Fruit fly (Drosophila melanogaster) Kc167 (cell line): ENCODE measurements around the gene TrpA1.

ENCODE experiments used
- Myc ChIP-seq: fragments of >200 bp; optimal IDR thresholded peaks from 2 replicates; lab custom pipeline; 2017; ENCODE audit warnings: missing external identifiers
- Sin3A ChIP-seq: fragments of >200 bp; optimal IDR thresholded peaks from 2 replicates; lab custom pipeline; 2018; ENCODE audit warnings: missing external identifiers
- h ChIP-seq: fragments of >200 bp; optimal IDR thresholded peaks from 3 replicates; lab custom pipeline; 2018; ENCODE audit warnings: missing external identifiers
- insv ChIP-seq: fragments of >200 bp; optimal IDR thresholded peaks from 3 replicates; lab custom pipeline; 2018; ENCODE audit warnings: missing external identifiers
- psq ChIP-seq: fragments of >200 bp; optimal IDR thresholded peaks from 2 replicates; lab custom pipeline; 2017; ENCODE audit warnings: missing external identifiers
- ttk ChIP-seq: sonication (Bioruptor generic); optimal IDR thresholded peaks from 2 replicates; lab custom pipeline; 2017; ENCODE audit warnings: missing external identifiers

DNA sequence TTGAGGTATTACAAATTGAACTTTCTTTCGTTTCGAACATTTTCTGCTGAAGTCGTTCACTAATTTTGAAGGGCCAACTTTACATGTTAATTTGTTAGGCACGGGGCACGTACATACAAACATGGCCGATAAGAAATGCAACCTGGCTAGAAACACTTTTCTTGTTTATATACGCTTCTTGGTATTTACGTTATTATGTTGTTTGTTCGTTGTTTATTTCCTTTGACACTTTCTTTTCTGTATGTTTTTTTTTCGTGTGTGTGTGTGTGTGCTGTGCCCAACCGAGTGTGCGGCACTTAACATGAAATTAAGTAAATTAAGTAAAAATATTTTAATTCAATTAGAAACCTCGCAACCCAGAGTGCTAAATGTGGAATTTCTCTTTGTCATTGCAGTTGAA, 20.7 kb upstream of the TrpA1 start:
- TF ChIP-seq psq (no peak), h (lab: Kevin White, UChicago) (no peak), insv (lab: Kevin White, UChicago) (no peak), ttk (no peak), Myc (lab: Kevin White, UChicago) (no peak), Sin3A (lab: Kevin White, UChicago) (no peak)
